Fruit fly (Drosophila melanogaster): ENCODE data around the gene MICU1.

MICU1 gene

DNA sequence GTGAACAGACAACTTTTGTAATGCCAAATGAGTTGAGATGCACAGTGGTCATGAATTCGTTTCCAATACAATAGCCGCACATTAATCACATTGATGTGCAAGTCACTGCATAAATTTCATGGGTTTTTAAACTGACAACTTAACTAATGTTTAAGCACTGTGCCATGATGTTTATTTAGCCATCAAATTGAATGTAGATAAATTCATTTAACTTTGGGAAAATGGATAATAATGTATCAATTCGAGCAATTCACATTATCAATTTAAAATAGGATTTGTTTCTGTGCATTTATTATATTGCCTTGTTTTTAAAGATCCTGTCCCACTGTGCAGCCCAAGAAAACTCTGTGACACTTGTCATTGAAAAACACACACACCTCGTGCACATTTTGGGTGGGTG, 33.9 kb upstream of the MICU1 start (continued):
- TF ChIP-seq Abd-B (GFP tag; optimal IDR thresholded peaks at IDR 0.05), result peak; percentile 71
- peak; percentile 20 for TF ChIP-seq caup (GFP tag; optimal IDR thresholded peaks at IDR 0.05; ENCODE audit: severe bottlenecking)
- TF ChIP-seq emc (GFP tag; optimal IDR thresholded peaks at IDR 0.05), result no peak
- no peak for TF ChIP-seq ERR (GFP tag; optimal IDR thresholded peaks at IDR 0.05)
- TF ChIP-seq prd (optimal IDR thresholded peaks at IDR 0.05), result no peak
- TF ChIP-seq prd (GFP tag; IDR thresholded peaks at IDR 0.05), result peak; percentile 81
- peak; percentile 18; the same call in 1 of the 4 replicates for TF ChIP-seq Gug (GFP tag; IDR thresholded peaks at IDR 0.05)
- no peak; the same call in 2 of the 3 replicates for TF ChIP-seq sr (GFP tag; IDR thresholded peaks at IDR 0.05)
- TF ChIP-seq disco-r (GFP tag; optimal IDR thresholded peaks at IDR 0.05), result peak; percentile 57
- peak; percentile 87 for TF ChIP-seq stc (GFP tag; IDR thresholded peaks at IDR 0.05)
- TF ChIP-seq dan (GFP tag; IDR thresholded peaks at IDR 0.05), result no peak
- TF ChIP-seq Ravus (GFP tag; IDR thresholded peaks at IDR 0.05), result no peak
- TF ChIP-seq esg (GFP tag; conservative IDR thresholded peaks at IDR 0.05), result peak; percentile 66
- TF ChIP-seq CG7987 (GFP tag; optimal IDR thresholded peaks at IDR 0.05), result no peak
- TF ChIP-seq gce (GFP tag; IDR thresholded peaks at IDR 0.05), result peak; percentile 40; the same call in 1 of the 3 replicates
- peak; percentile 39 for TF ChIP-seq fd64A (GFP tag; optimal IDR thresholded peaks at IDR 0.05)
- TF ChIP-seq CG14860 (GFP tag; IDR thresholded peaks at IDR 0.05; ENCODE audit: partially characterized antibody), result 0 out of 3 replicates have a peak, but pooled peaks have one; percentile 37
- TF ChIP-seq HLH4C (GFP tag; IDR thresholded peaks at IDR 0.05; ENCODE audit: partially characterized antibody), result no peak
- TF ChIP-seq dpn (GFP tag; optimal IDR thresholded peaks at IDR 0.05), result peak; percentile 62 to 80
- TF ChIP-seq E2f1 (GFP tag; IDR thresholded peaks at IDR 0.05), result peak; percentile 63
- peak; percentile 78 for TF ChIP-seq Asciz (GFP tag; optimal IDR thresholded peaks at IDR 0.05)
- no peak for TF ChIP-seq mirr (GFP tag; optimal IDR thresholded peaks at IDR 0.05)
- TF ChIP-seq pros (GFP tag; optimal IDR thresholded peaks at IDR 0.05), result no peak
- TF ChIP-seq az2 (GFP tag; optimal IDR thresholded peaks at IDR 0.05), result peak; percentile 66
- peak; percentile 58 for TF ChIP-seq CG2202 (tag; optimal IDR thresholded peaks at IDR 0.05)
- peak; percentile 69 for TF ChIP-seq btn (GFP tag; optimal IDR thresholded peaks at IDR 0.05)
- no peak for TF ChIP-seq Trl (optimal IDR thresholded peaks at IDR 0.05)
- peak; percentile 69 for TF ChIP-seq Trl (GFP tag; optimal IDR thresholded peaks at IDR 0.05)
- peak; percentile 74 for TF ChIP-seq gsb-n (tag; optimal IDR thresholded peaks at IDR 0.05)
- TF ChIP-seq CG31365 (tag; optimal IDR thresholded peaks at IDR 0.05), result no peak
- TF ChIP-seq CG3065 (GFP tag; optimal IDR thresholded peaks at IDR 0.05), result peak; percentile 38
- TF ChIP-seq CG31388 (GFP tag; optimal IDR thresholded peaks at IDR 0.05), result peak; percentile 58
- peak; percentile 37 for TF ChIP-seq Jarid2 (GFP tag; optimal IDR thresholded peaks at IDR 0.05)
- TF ChIP-seq CG18476 (GFP tag; optimal IDR thresholded peaks at IDR 0.05), result peak; percentile 29
- TF ChIP-seq ac (GFP tag; optimal IDR thresholded peaks at IDR 0.05), result peak; percentile 57
- TF ChIP-seq eve (GFP tag; optimal IDR thresholded peaks at IDR 0.05), result peak in 1 of 2 experiments; percentile 93
- TF ChIP-seq gfzf (GFP tag; optimal IDR thresholded peaks at IDR 0.05), result no peak
- TF ChIP-seq ewg (GFP tag; optimal IDR thresholded peaks at IDR 0.05), result peak; percentile 58
- no peak for TF ChIP-seq cas (GFP tag; IDR thresholded peaks at IDR 0.05)
- peak; percentile 13 for TF ChIP-seq HmgZ (tag; optimal IDR thresholded peaks at IDR 0.05)
- TF ChIP-seq sim (GFP tag; IDR thresholded peaks at IDR 0.05), result peak; percentile 64; the same call in 1 of the 2 replicates
- peak; percentile 84 for TF ChIP-seq Sox100B (GFP tag; optimal IDR thresholded peaks at IDR 0.05)
- TF ChIP-seq CG11695 (GFP tag; IDR thresholded peaks at IDR 0.05), result peak; percentile 77
- TF ChIP-seq sima (GFP tag; optimal IDR thresholded peaks at IDR 0.05), result no peak
- TF ChIP-seq CG15073 (GFP tag; optimal IDR thresholded peaks at IDR 0.05), result no peak
- peak; percentile 69 for TF ChIP-seq ems (GFP tag; optimal IDR thresholded peaks at IDR 0.05)
- TF ChIP-seq tup (GFP tag; optimal IDR thresholded peaks at IDR 0.05), result peak; percentile 27
- no peak for TF ChIP-seq CG16813 (GFP tag; IDR thresholded peaks at IDR 0.05; ENCODE audit: partially characterized antibody)
- TF ChIP-seq Dfd (GFP tag; optimal IDR thresholded peaks at IDR 0.05), result no peak
- no peak; the same call in 1 of the 2 replicates for TF ChIP-seq MBD-R2 (GFP tag; IDR thresholded peaks at IDR 0.05)
- TF ChIP-seq CG8924 (tag; optimal IDR thresholded peaks at IDR 0.05), result peak; percentile 79
